Fruit fly (Drosophila melanogaster): ENCODE measurements around the gene Atg14.

Gene Atg14

DNA sequence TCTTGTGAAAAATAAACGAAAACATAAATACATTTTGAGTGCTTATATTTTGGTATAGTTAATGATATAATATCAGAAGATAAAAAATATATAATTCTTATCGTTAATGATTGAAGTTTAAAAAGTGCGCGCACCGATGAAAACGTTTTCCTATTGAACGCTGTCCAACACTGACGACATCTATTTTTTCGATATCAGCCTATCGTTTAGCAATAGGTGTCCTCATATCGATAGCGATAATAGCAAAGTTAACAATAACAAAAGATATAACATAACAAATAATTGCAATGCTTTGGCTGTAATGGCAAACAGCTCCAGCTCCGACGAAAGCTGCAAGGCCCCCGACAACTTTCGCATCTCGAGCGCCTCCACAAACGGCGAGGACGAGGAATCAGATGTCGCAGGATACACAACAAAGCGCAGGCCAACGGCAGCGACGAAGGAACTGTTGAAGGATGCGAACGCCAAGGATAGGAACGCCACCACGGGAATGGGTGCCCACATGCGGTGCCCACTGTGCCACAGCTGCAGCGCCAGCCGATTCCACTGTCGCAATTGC is at the start of gene Atg14:
Atg14 (plus strand) TSS at position 225 of the 559 bp plus-strand sequence.
- TF ChIP-seq salr (GFP tag; optimal IDR thresholded peaks at IDR 0.05): no peak
- TF ChIP-seq Eip93F (GFP tag; optimal IDR thresholded peaks at IDR 0.05): no peak
- no peak for TF ChIP-seq CG11294 (GFP tag; IDR thresholded peaks at IDR 0.05)
- TF ChIP-seq CG3032 (tag; optimal IDR thresholded peaks at IDR 0.05): no peak
- no peak for TF ChIP-seq Sox15 (GFP tag; optimal IDR thresholded peaks at IDR 0.05)
- peak; percentile 44 for TF ChIP-seq Eip78C (GFP tag)
- peak; percentile 25 for TF ChIP-seq vri (GFP tag; optimal IDR thresholded peaks at IDR 0.05)
- peak; percentile 37 for TF ChIP-seq Sox14 (GFP tag; optimal IDR thresholded peaks at IDR 0.05)
- no peak for TF ChIP-seq CG10669 (GFP tag; optimal IDR thresholded peaks at IDR 0.05)
- TF ChIP-seq pdm3 (GFP tag; optimal IDR thresholded peaks at IDR 0.05): no peak
- no peak for TF ChIP-seq OdsH (GFP tag; optimal IDR thresholded peaks at IDR 0.05)
- peak; percentile 17 for TF ChIP-seq topi (GFP tag; optimal IDR thresholded peaks at IDR 0.05)
- peak; percentile 17 for TF ChIP-seq lz (GFP tag; optimal IDR thresholded peaks at IDR 0.05)
- TF ChIP-seq CG4318 (GFP tag; optimal IDR thresholded peaks at IDR 0.05): no peak
- TF ChIP-seq Met (GFP tag; optimal IDR thresholded peaks at IDR 0.05): no peak
- TF ChIP-seq CG6792 (GFP tag; optimal IDR thresholded peaks at IDR 0.05): no peak
- no peak for TF ChIP-seq CG34406 (GFP tag; optimal IDR thresholded peaks at IDR 0.05)
- TF ChIP-seq esn (GFP tag; optimal IDR thresholded peaks at IDR 0.05): peak; percentile 42
- no peak for TF ChIP-seq CG6163 (GFP tag; IDR thresholded peaks at IDR 0.05)
- TF ChIP-seq CG7368 (GFP tag; optimal IDR thresholded peaks at IDR 0.05): no peak
- no peak for TF ChIP-seq fkh (GFP tag; optimal IDR thresholded peaks at IDR 0.05)
- no peak for TF ChIP-seq Sox102F (GFP tag; optimal IDR thresholded peaks at IDR 0.05)
- no peak for TF ChIP-seq net (GFP tag; optimal IDR thresholded peaks at IDR 0.05)

DNA sequence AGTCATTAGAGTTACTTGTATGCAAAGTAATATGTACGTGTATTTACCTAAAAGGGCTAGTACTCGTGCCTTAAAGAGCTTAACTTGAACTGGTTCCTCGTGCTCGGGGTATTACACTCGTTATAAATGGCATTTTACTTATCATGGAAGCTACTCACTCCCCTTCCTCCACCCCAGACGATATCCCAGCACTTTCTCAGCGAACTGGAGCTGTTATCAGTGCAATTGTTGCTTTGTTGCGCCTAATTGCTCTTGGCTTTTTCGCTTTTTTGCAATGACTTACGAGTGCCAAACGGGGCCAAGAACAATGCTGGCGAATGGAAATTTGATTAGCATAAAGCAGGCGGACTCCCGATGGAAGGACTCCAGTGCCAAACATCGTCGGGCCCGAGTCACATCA is 49.1 kb upstream of the Atg14 start:
- TF ChIP-seq Eip78C (GFP tag) (peak; percentile 21), Eip93F (GFP tag; optimal IDR thresholded peaks at IDR 0.05) (peak; percentile 47), vri (GFP tag; optimal IDR thresholded peaks at IDR 0.05) (peak; percentile 81), CG11294 (GFP tag; IDR thresholded peaks at IDR 0.05) (no peak), Met (GFP tag; optimal IDR thresholded peaks at IDR 0.05) (no peak), svp (GFP tag) (peak; percentile 59), Sox14 (GFP tag; optimal IDR thresholded peaks at IDR 0.05) (peak; percentile 8)

DNA sequence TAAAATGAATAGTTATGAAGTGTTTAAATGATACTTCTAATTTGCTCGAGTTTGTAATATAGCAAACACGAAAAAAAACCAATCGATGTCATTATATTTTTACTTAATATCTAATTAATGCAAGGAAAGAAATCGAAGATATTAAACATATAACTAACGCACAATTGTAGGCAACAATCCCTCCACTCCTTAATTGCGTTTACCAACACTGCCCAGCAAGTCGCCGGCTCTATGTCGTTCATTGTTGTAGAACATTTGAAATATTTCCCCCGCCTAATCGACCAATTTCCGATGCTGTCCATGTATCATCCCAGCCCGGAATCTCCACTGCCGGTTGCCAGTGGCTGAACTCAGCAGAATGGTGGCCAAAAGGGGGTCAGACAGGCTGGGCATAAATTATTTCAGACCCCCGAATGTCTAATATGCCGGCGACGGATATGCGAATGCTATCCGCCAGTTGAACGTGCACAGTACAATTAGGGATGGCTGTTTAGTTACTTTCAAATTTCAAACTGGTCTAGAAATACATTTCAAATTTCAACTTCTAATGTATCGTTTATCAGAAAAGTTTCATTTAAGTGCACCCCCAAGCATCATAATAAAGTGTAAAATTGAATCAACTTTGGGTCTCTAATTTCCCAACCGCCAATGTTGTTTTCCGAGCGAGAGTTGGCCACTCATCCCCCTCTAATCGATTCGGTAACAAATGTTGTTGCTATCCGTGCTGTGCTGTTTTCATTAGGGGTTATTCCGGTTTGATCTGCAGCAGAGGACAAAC is 47.6 kb upstream of the Atg14 start:
- peak; percentile 6 for TF ChIP-seq topi (GFP tag; optimal IDR thresholded peaks at IDR 0.05)
- no peak for TF ChIP-seq CG6792 (GFP tag; optimal IDR thresholded peaks at IDR 0.05)
- no peak for TF ChIP-seq CG11294 (GFP tag; IDR thresholded peaks at IDR 0.05)
- TF ChIP-seq vri (GFP tag; optimal IDR thresholded peaks at IDR 0.05): peak; percentile 12
- TF ChIP-seq CG6854 (GFP tag; optimal IDR thresholded peaks at IDR 0.05): no peak
- no peak for TF ChIP-seq fkh (GFP tag; optimal IDR thresholded peaks at IDR 0.05)
- TF ChIP-seq salr (GFP tag; optimal IDR thresholded peaks at IDR 0.05): no peak
- TF ChIP-seq CG6276 (GFP tag; optimal IDR thresholded peaks at IDR 0.05): no peak
- TF ChIP-seq Hr39 (GFP tag; optimal IDR thresholded peaks at IDR 0.05): peak; percentile 7
- no peak for TF ChIP-seq Sox15 (GFP tag; optimal IDR thresholded peaks at IDR 0.05)
- TF ChIP-seq dsx (GFP tag; optimal IDR thresholded peaks at IDR 0.05; ENCODE audit: poor library complexity, severe bottlenecking): no peak
- TF ChIP-seq CG4318 (GFP tag; optimal IDR thresholded peaks at IDR 0.05): no peak
- TF ChIP-seq CG7368 (GFP tag; optimal IDR thresholded peaks at IDR 0.05): no peak
- TF ChIP-seq eg (GFP tag; IDR thresholded peaks at IDR 0.05): peak; percentile 49; the same call in 1 of the 3 replicates
- TF ChIP-seq pdm3 (GFP tag; optimal IDR thresholded peaks at IDR 0.05): no peak
- TF ChIP-seq Ets96B (tag; optimal IDR thresholded peaks at IDR 0.05): no peak
- TF ChIP-seq Gug (GFP tag; IDR thresholded peaks at IDR 0.05): no peak
- TF ChIP-seq fd59A (GFP tag; optimal IDR thresholded peaks at IDR 0.05): no peak
- no peak for TF ChIP-seq CG10631 (GFP tag; optimal IDR thresholded peaks at IDR 0.05)
- no peak for TF ChIP-seq Sox102F (GFP tag; optimal IDR thresholded peaks at IDR 0.05)
- TF ChIP-seq CG32006 (GFP tag; optimal IDR thresholded peaks at IDR 0.05): peak; percentile 32
- TF ChIP-seq fd85E (GFP tag; optimal IDR thresholded peaks at IDR 0.05): no peak
- no peak for TF ChIP-seq Blimp-1 (GFP tag; optimal IDR thresholded peaks at IDR 0.05)
- no peak for TF ChIP-seq Smox (GFP tag; optimal IDR thresholded peaks at IDR 0.05)
- no peak for TF ChIP-seq CG6163 (GFP tag; IDR thresholded peaks at IDR 0.05)
- TF ChIP-seq CG3032 (tag; optimal IDR thresholded peaks at IDR 0.05): no peak
- no peak for TF ChIP-seq Ets21C (GFP tag; optimal IDR thresholded peaks at IDR 0.05)
- TF ChIP-seq acj6 (GFP tag; optimal IDR thresholded peaks at IDR 0.05): peak; percentile 8
- no peak for TF ChIP-seq Hr38 (GFP tag; optimal IDR thresholded peaks at IDR 0.05)
- no peak for TF ChIP-seq CG10669 (GFP tag; optimal IDR thresholded peaks at IDR 0.05)
- no peak for TF ChIP-seq lz (GFP tag; optimal IDR thresholded peaks at IDR 0.05)
- TF ChIP-seq spab (GFP tag; optimal IDR thresholded peaks at IDR 0.05): no peak
- TF ChIP-seq net (GFP tag; optimal IDR thresholded peaks at IDR 0.05): no peak
- no peak for TF ChIP-seq CG16779 (tag; optimal IDR thresholded peaks at IDR 0.05)
- TF ChIP-seq CG31627 (GFP tag; optimal IDR thresholded peaks at IDR 0.05): peak; percentile 14

All from whole organism, prepupa.